Worm (Caenorhabditis elegans) whole organism, L2 larva: ENCODE results near the gene F37C12.21.

ENCODE experiments used
- C34F6.9 ChIP-seq: fragments of 150-350 bp; optimal IDR thresholded peaks from 2 replicates; lab custom pipeline; 2014; ENCODE audit warnings: missing biosample characterization, missing genetic modification characterization
- F13H6.1 ChIP-seq: sonication (generic microtip); optimal IDR thresholded peaks from 2 replicates; lab custom pipeline; 2016; ENCODE audit warnings: missing genetic modification characterization, missing compliant biosample characterization
- R02D3.7 ChIP-seq: fragments of 150-350 bp; optimal IDR thresholded peaks from 2 replicates; lab custom pipeline; 2014; ENCODE audit warnings: missing biosample characterization, missing genetic modification characterization
- Y55F3AM.14 ChIP-seq: fragments of 200-800 bp; sonication (Bioruptor generic); optimal IDR thresholded peaks from 2 replicates; lab custom pipeline; 2018; ENCODE audit warnings: mild to moderate bottlenecking, missing genetic modification characterization, missing compliant biosample characterization
- ZK546.5 ChIP-seq: sonication (generic microtip); optimal IDR thresholded peaks from 2 replicates; lab custom pipeline; 2017; ENCODE audit warnings: missing biosample characterization, missing genetic modification characterization
- aly-2 ChIP-seq: fragments of 150-350 bp; optimal IDR thresholded peaks from 2 replicates; lab custom pipeline; 2014; ENCODE audit warnings: missing biosample characterization, missing genetic modification characterization
- ceh-16 ChIP-seq: fragments of 150-350 bp; optimal IDR thresholded peaks from 2 replicates; lab custom pipeline; 2014; ENCODE audit warnings: missing biosample characterization, missing genetic modification characterization
- ceh-82 ChIP-seq: fragments of 150-350 bp; optimal IDR thresholded peaks from 2 replicates; lab custom pipeline; 2014; ENCODE audit warnings: missing biosample characterization, missing genetic modification characterization
- crh-2 ChIP-seq: sonication (generic microtip); optimal IDR thresholded peaks from 2 replicates; lab custom pipeline; 2017; ENCODE audit warnings: missing biosample characterization, missing genetic modification characterization
- dmd-4 ChIP-seq: sonication (generic microtip); optimal IDR thresholded peaks from 2 replicates; lab custom pipeline; 2017; ENCODE audit warnings: missing biosample characterization, missing genetic modification characterization
- egl-27 ChIP-seq: sonication (generic microtip); optimal IDR thresholded peaks from 3 replicates; lab custom pipeline; 2017; ENCODE audit warnings: missing biosample characterization, missing genetic modification reagents, missing genetic modification characterization
- elt-1 ChIP-seq: fragments of 150-350 bp; optimal IDR thresholded peaks from 2 replicates; lab custom pipeline; 2014; ENCODE audit warnings: missing biosample characterization, missing genetic modification characterization
- elt-3 ChIP-seq: sonication (generic microtip); optimal IDR thresholded peaks from 2 replicates; lab custom pipeline; 2017; ENCODE audit warnings: missing biosample characterization, missing genetic modification characterization
- fos-1 ChIP-seq: fragments of 150-350 bp; optimal IDR thresholded peaks from 2 replicates; lab custom pipeline; 2014; ENCODE audit warnings: missing biosample characterization, missing genetic modification characterization
- gmeb-1 ChIP-seq: fragments of 150-350 bp; optimal IDR thresholded peaks from 2 replicates; lab custom pipeline; 2014; ENCODE audit warnings: missing biosample characterization, missing genetic modification characterization
- lin-13 ChIP-seq: fragments of 150-350 bp; optimal IDR thresholded peaks from 2 replicates; lab custom pipeline; 2014; ENCODE audit warnings: missing biosample characterization, missing genetic modification reagents, missing genetic modification characterization
- lin-39 ChIP-seq: fragments of 150-350 bp; optimal IDR thresholded peaks from 2 replicates; lab custom pipeline; 2014; ENCODE audit warnings: missing biosample characterization, missing genetic modification reagents, missing genetic modification characterization
- lsy-2 ChIP-seq, 2 experiments: fragments of 150-350 bp in 1 of 2; sonication (generic microtip) in 1 of 2; optimal IDR thresholded peaks; 2 replicates each; lab custom pipeline; 2014 to 2017; ENCODE audit warnings: missing biosample characterization in 2 of 2, missing genetic modification characterization in 2 of 2
- mbf-1 ChIP-seq: sonication (generic microtip); optimal IDR thresholded peaks from 2 replicates; lab custom pipeline; 2017; ENCODE audit warnings: missing biosample characterization, missing genetic modification characterization
- nhr-11 ChIP-seq: fragments of 150-350 bp; optimal IDR thresholded peaks from 2 replicates; lab custom pipeline; 2014; ENCODE audit warnings: missing biosample characterization, missing genetic modification characterization
- nhr-129 ChIP-seq: fragments of 150-350 bp; optimal IDR thresholded peaks from 2 replicates; lab custom pipeline; 2014; ENCODE audit warnings: missing biosample characterization, missing genetic modification characterization
- nhr-21 ChIP-seq: fragments of 150-350 bp; optimal IDR thresholded peaks from 2 replicates; lab custom pipeline; 2014; ENCODE audit warnings: missing biosample characterization, missing genetic modification characterization
- nhr-23 ChIP-seq: fragments of 150-350 bp; optimal IDR thresholded peaks from 2 replicates; lab custom pipeline; 2014; ENCODE audit warnings: missing biosample characterization, missing genetic modification reagents, missing genetic modification characterization
- nhr-237 ChIP-seq: fragments of 150-350 bp; optimal IDR thresholded peaks from 2 replicates; lab custom pipeline; 2014; ENCODE audit warnings: missing biosample characterization, missing genetic modification characterization
- nhr-25 ChIP-seq: fragments of 150-350 bp; sonication (generic microtip); optimal IDR thresholded peaks from 3 replicates; lab custom pipeline; 2014; ENCODE audit warnings: missing biosample characterization, missing genetic modification characterization
- nhr-77 ChIP-seq: fragments of 150-350 bp; optimal IDR thresholded peaks from 2 replicates; lab custom pipeline; 2014; ENCODE audit warnings: missing biosample characterization, missing genetic modification characterization
- peb-1 ChIP-seq: fragments of 150-350 bp; optimal IDR thresholded peaks from 2 replicates; lab custom pipeline; 2014; ENCODE audit warnings: missing biosample characterization, missing genetic modification characterization
- sem-4 ChIP-seq: fragments of 150-350 bp; optimal IDR thresholded peaks from 2 replicates; lab custom pipeline; 2014; ENCODE audit warnings: missing biosample characterization, missing genetic modification reagents, missing genetic modification characterization
- skn-1 ChIP-seq: sonication (generic microtip); optimal IDR thresholded peaks from 2 replicates; lab custom pipeline; 2017; ENCODE audit warnings: missing biosample characterization, missing genetic modification characterization
- sma-3 ChIP-seq: sonication (generic microtip); optimal IDR thresholded peaks from 2 replicates; lab custom pipeline; 2016; ENCODE audit warnings: missing genetic modification reagents, missing genetic modification characterization, missing compliant biosample characterization
- sma-9 ChIP-seq, 2 experiments: fragments of 150-350 bp in 1 of 2; sonication (generic microtip) in 1 of 2; optimal IDR thresholded peaks; 2 replicates each; lab custom pipeline; 2014 to 2016; ENCODE audit warnings: missing genetic modification characterization in 2 of 2, mild to moderate bottlenecking in 1 of 2, missing biosample characterization in 1 of 2, missing compliant biosample characterization in 1 of 2, missing genetic modification reagents in 1 of 2, moderate library complexity in 1 of 2
- unc-39 ChIP-seq: fragments of 150-350 bp; optimal IDR thresholded peaks from 2 replicates; lab custom pipeline; 2014; ENCODE audit warnings: missing biosample characterization, missing genetic modification characterization
- unc-62 ChIP-seq: fragments of 150-350 bp; optimal IDR thresholded peaks from 2 replicates; lab custom pipeline; 2014; ENCODE audit warnings: missing biosample characterization, missing genetic modification reagents, missing genetic modification characterization
- ztf-11 ChIP-seq: sonication (generic microtip); optimal IDR thresholded peaks from 2 replicates; lab custom pipeline; 2017; ENCODE audit warnings: missing biosample characterization, missing genetic modification characterization
- ztf-4 ChIP-seq: fragments of 150-350 bp; optimal IDR thresholded peaks from 2 replicates; lab custom pipeline; 2014; ENCODE audit warnings: missing biosample characterization, missing genetic modification characterization

The F37C12.21 gene

DNA sequence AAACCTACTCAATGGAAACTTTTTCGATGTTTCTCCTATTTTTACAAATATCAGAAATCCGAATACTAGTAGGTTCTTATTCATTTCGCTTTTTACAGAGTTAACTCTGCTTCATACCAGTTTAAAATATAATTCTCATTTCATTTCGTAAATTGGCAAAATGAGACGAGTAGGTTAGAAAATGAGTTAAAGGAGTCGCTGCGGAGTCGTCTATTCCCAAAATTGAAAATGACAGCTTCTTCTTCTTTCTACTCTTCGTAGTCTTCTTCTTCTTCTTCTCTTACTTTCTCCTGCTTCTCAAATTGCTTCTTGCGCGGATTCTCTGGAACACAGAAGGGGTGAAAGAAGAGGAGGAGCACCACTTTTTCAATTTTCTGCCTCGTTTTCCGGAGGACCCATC lies 43.4 kb upstream of the F37C12.21 start, which contains the start of gene glr-2:
Gene glr-2, minus strand, starts transcription at position 211 of the 400 bp plus-strand sequence.
- TF ChIP-seq crh-2 (tag; lab: Kevin White, UChicago) (no peak), peb-1 (tag; lab: Kevin White, UChicago) (no peak), nhr-11 (tag; lab: Kevin White, UChicago) (no peak), sem-4 (no peak), Y55F3AM.14 (GFP tag; lab: Kevin White, UChicago) (no peak), sma-3 (GFP tag; lab: Kevin White, UChicago) (no peak), gmeb-1 (tag; lab: Kevin White, UChicago) (no peak), R02D3.7 (tag; lab: Kevin White, UChicago) (no peak), F13H6.1 (tag; lab: Kevin White, UChicago) (no peak), nhr-77 (tag; lab: Kevin White, UChicago) (no peak), elt-3 (tag; lab: Kevin White, UChicago) (no peak), nhr-23 (tag; lab: Kevin White, UChicago) (no peak), elt-1 (tag; lab: Kevin White, UChicago) (no peak)

DNA sequence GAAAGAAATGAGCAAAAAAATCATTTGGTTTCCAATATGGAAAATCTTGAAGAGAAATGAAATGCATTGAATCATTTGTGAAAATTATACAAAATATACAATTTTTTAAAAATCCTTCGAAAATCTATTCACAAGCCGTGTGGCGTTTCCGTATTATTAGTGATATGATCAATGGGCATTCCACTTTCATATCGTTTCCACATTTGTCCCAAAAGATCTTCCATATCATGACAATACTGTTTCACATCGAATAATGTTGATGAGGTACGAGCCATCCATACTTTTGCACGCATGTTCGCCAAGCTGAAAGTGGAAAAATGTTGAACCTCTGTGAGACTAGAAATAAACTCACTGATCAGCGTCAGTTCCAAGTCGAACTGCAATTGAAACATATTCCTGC lies 41.8 kb upstream of the F37C12.21 start:
- no peak for TF ChIP-seq nhr-129 (tag; lab: Kevin White, UChicago)
- no peak for TF ChIP-seq skn-1
- no peak for TF ChIP-seq mbf-1
- no peak for TF ChIP-seq unc-62
- TF ChIP-seq F13H6.1 (tag; lab: Kevin White, UChicago): no peak
- no peak for TF ChIP-seq ztf-4 (tag; lab: Kevin White, UChicago)
- no peak for TF ChIP-seq nhr-11 (tag; lab: Kevin White, UChicago)
- TF ChIP-seq egl-27: no peak
- no peak for TF ChIP-seq nhr-23 (tag; lab: Kevin White, UChicago)
- TF ChIP-seq lin-13 (GFP tag; lab: Kevin White, UChicago): no peak
- no peak for TF ChIP-seq lin-39
- TF ChIP-seq peb-1 (tag; lab: Kevin White, UChicago): no peak
- TF ChIP-seq ztf-11 (tag; lab: Kevin White, UChicago): no peak
- TF ChIP-seq nhr-237 (tag; lab: Kevin White, UChicago): no peak
- no peak for TF ChIP-seq sem-4
- no peak for TF ChIP-seq lsy-2 (tag; optimal IDR thresholded peaks at IDR 0.05; lab: Kevin White, UChicago)
- no peak for TF ChIP-seq fos-1 (tag; lab: Kevin White, UChicago)
- TF ChIP-seq ceh-16: no peak
- TF ChIP-seq, all 48 proteins: peak for 0

DNA sequence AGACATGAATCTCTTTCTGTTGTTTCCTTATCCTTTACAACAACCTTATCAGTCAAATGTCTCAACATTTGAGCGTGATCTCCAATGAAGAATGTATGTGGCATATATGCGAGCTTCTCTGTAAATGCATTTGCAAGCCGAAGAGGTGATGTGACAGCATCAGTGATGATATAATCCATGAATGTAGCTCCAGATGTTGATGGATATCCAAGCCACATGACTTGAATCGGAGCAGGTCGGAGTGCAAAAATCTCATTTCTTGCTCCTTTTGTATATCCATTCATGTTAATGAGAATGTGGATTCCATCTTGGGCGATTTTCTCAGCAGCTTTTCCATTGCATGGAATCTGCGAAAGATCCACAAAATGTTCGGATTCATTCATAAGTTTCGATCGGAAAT lies 40.0 kb upstream of the F37C12.21 start:
- TF ChIP-seq C34F6.9 (tag; lab: Kevin White, UChicago) (no peak), unc-39 (no peak), lsy-2 (tag; optimal IDR thresholded peaks at IDR 0.05; lab: Kevin White, UChicago) (no peak), sem-4 (no peak), ZK546.5 (tag; lab: Kevin White, UChicago) (no peak), nhr-21 (no peak), R02D3.7 (tag; lab: Kevin White, UChicago) (no peak), mbf-1 (no peak), sma-9 (GFP tag; optimal IDR thresholded peaks at IDR 0.05; lab: Kevin White, UChicago) (no peak), sma-9 (tag; optimal IDR thresholded peaks at IDR 0.05; lab: Kevin White, UChicago) (no peak), nhr-77 (tag; lab: Kevin White, UChicago) (no peak), ceh-82 (tag; lab: Kevin White, UChicago) (no peak), ztf-4 (tag; lab: Kevin White, UChicago) (no peak)

DNA sequence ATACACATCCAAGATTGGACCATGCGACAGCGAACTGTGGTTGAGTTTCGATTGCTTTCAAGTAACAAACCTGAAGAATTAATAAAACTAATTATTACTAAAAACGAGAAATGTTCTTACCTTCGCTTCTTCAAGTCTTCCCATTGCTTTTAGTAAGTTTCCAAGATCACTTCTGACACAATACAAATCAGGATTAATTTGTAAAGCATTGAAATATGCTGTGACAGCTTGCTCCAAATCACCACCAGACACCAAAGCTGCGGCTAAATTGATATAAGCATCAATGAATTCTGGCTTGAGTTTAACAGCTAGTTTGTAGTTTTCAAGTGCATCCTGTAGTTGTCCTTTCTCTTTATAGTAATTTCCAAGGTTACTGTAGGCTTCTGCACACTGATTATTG lies 38.0 kb upstream of the F37C12.21 start:
- no peak for TF ChIP-seq ztf-4 (tag; lab: Kevin White, UChicago)
- no peak for TF ChIP-seq lin-13 (GFP tag; lab: Kevin White, UChicago)
- no peak for TF ChIP-seq unc-39
- no peak for TF ChIP-seq ztf-11 (tag; lab: Kevin White, UChicago)
- TF ChIP-seq lsy-2 (tag; optimal IDR thresholded peaks at IDR 0.05; lab: Kevin White, UChicago): no peak
- TF ChIP-seq aly-2 (tag; lab: Kevin White, UChicago): no peak
- no peak for TF ChIP-seq dmd-4 (tag; lab: Kevin White, UChicago)
- no peak for TF ChIP-seq egl-27
- no peak for TF ChIP-seq gmeb-1 (tag; lab: Kevin White, UChicago)

DNA sequence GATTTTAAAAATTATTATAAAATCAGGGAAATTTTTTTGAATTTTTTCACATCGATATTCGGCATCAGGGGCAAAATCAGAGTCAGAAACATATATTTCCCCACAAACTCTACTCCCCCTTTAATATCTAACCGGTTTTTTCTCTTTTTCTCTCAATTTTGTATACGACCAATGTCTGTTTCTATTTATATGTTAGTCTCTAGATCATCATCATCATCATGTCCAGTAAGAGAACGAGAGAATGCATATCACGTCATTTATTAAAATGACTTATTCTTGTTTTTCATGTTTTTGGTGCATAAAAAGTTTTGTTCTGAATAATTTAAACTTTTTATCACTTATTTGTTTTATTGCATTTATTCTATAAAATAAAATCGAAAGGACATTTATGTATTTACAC lies 35.6 kb upstream of the F37C12.21 start:
- TF ChIP-seq egl-27: peak; percentile 26
- TF ChIP-seq fos-1 (tag; lab: Kevin White, UChicago): peak; percentile 0
- TF ChIP-seq ztf-4 (tag; lab: Kevin White, UChicago): peak; percentile 45
- TF ChIP-seq mbf-1: no peak
- no peak for TF ChIP-seq elt-3 (tag; lab: Kevin White, UChicago)
- peak; percentile 56 for TF ChIP-seq nhr-25 (tag; lab: Kevin White, UChicago)
- TF ChIP-seq, all 48 proteins: peak for 4
